Fruit fly (Drosophila melanogaster): ENCODE measurements around the gene CG14696.
A peak's percentile ranks its signal among the peaks of the same experiment; 100 is the strongest.

The CG14696 gene

DNA sequence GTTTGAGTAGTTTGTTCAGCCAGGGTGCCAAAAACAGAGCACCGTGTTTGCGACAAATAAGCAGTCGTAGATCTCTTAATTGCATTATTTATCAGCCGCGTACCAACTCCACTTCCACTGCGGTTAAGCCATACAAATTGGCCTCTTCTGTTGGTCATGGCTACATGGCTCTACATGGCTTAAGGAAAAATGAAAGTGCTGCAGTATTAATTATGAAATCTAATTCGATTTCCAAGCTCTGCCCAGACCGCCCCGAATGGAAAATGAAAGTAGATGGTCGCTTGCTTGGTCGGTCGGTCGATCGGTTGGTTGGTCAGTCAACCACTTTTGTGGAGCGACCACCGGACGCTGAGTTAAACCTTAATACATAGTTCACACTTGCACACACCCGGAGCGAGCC is 47.9 kb downstream of the CG14696 start:
- TF ChIP-seq gl (tag; optimal IDR thresholded peaks at IDR 0.05) = no peak
- no peak for TF ChIP-seq CG15710 (tag; optimal IDR thresholded peaks at IDR 0.05)
- TF ChIP-seq CG14655 (GFP tag; optimal IDR thresholded peaks at IDR 0.05) = no peak
- TF ChIP-seq Snoo (tag; optimal IDR thresholded peaks at IDR 0.05) = no peak
- no peak for TF ChIP-seq CG13204 (GFP tag; optimal IDR thresholded peaks at IDR 0.05)
- TF ChIP-seq CG32121 (GFP tag; IDR thresholded peaks at IDR 0.05) = no peak
- TF ChIP-seq rn (GFP tag; IDR thresholded peaks at IDR 0.05) = no peak
- no peak for TF ChIP-seq CG10348 (GFP tag; IDR thresholded peaks at IDR 0.05)
- no peak for TF ChIP-seq D1 (tag; optimal IDR thresholded peaks at IDR 0.05)
- no peak for TF ChIP-seq CG8159 (tag; optimal IDR thresholded peaks at IDR 0.05)
- no peak for TF ChIP-seq CG17806 (tag; optimal IDR thresholded peaks at IDR 0.05)
- TF ChIP-seq CG8301 (tag; optimal IDR thresholded peaks at IDR 0.05) = no peak
- no peak for TF ChIP-seq CG34367 (tag; optimal IDR thresholded peaks at IDR 0.05)
- no peak for TF ChIP-seq Ets98B (GFP tag; IDR thresholded peaks at IDR 0.05)
- TF ChIP-seq fd96Ca (GFP tag; IDR thresholded peaks at IDR 0.05) = no peak
- no peak for TF ChIP-seq CG9948 (tag; optimal IDR thresholded peaks at IDR 0.05)
- TF ChIP-seq EcR (GFP tag; optimal IDR thresholded peaks at IDR 0.05) = no peak
- TF ChIP-seq Pif1B (GFP tag; optimal IDR thresholded peaks at IDR 0.05) = no peak
- no peak for TF ChIP-seq Pif1A (GFP tag; optimal IDR thresholded peaks at IDR 0.05)

DNA sequence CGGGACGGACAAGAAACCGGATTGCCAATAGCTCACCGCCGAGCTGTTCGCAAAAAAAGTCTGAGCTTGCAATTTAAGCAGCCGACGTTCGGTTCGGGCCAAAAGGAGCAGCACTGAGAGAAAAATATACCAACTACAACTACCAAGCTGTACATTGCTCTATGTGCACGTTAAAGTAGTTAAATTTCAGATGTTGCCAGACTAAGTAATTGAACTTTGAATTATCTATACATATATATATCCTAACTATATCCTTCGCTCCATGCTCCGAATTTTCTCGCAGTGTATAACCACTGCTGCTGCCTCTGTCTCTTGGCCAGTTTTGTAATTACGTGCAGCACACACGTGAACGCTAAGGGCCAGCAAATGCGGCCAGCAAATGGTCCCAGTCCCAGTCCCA is 49.9 kb downstream of the CG14696 start:
- TF ChIP-seq rn (GFP tag; IDR thresholded peaks at IDR 0.05) (peak; percentile 92), gl (tag; optimal IDR thresholded peaks at IDR 0.05) (peak; percentile 92), D1 (tag; optimal IDR thresholded peaks at IDR 0.05) (peak; percentile 68), Pif1B (GFP tag; optimal IDR thresholded peaks at IDR 0.05) (peak; percentile 96), CG10348 (GFP tag; IDR thresholded peaks at IDR 0.05) (peak; percentile 75), Ets98B (GFP tag; IDR thresholded peaks at IDR 0.05) (peak; percentile 96), EcR (GFP tag; optimal IDR thresholded peaks at IDR 0.05) (peak; percentile 67), Pif1A (GFP tag; optimal IDR thresholded peaks at IDR 0.05) (peak; percentile 96), CG13204 (GFP tag; optimal IDR thresholded peaks at IDR 0.05) (peak; percentile 96), CG8301 (tag; optimal IDR thresholded peaks at IDR 0.05) (peak; percentile 96), CG9948 (tag; optimal IDR thresholded peaks at IDR 0.05) (peak; percentile 94), Snoo (tag; optimal IDR thresholded peaks at IDR 0.05) (peak; percentile 96), fd96Ca (GFP tag; IDR thresholded peaks at IDR 0.05) (peak; percentile 97), CG12605 (GFP tag; IDR thresholded peaks at IDR 0.05) (peak; percentile 96), CG32121 (GFP tag; IDR thresholded peaks at IDR 0.05) (peak; percentile 93), CG4496 (GFP tag; IDR thresholded peaks at IDR 0.05) (peak; percentile 97), CG15710 (tag; optimal IDR thresholded peaks at IDR 0.05) (peak; percentile 94), CG34367 (tag; optimal IDR thresholded peaks at IDR 0.05) (peak; percentile 95), CG8159 (tag; optimal IDR thresholded peaks at IDR 0.05) (peak; percentile 93), CG14655 (GFP tag; optimal IDR thresholded peaks at IDR 0.05) (peak; percentile 96), CG17806 (tag; optimal IDR thresholded peaks at IDR 0.05) (peak; percentile 94)

DNA sequence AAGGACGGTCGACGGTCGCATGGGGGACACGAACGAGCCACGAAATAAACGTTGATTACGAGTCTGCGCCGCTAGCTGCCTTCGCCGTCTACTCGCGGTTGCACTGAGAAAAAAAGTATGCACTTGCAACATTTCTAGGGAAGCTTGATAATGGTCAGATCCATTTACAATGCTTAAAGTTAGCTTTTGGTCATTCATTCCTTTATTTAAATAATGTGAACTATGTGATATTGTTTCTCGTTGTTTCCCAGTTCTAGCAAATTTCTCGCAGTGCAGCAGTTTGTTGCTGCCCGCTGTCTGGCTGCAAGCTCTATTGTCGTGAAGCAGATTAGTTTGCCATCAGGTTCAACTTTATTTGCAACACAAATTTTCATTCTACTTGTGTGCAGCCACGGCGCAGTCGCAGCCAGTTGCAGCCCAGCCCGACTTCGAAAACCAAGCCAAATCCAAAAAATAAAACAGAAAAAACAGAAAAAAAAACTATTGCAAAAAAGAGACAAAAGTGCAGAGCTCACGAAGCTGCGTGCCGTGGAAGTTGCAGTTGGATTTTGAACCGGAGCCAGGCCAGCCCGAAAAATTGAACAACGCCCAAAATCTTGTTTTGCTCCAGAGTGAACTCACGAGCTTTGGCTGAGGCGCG is 52.2 kb downstream of the CG14696 start:
- peak; percentile 37 for TF ChIP-seq CG13204 (GFP tag; optimal IDR thresholded peaks at IDR 0.05)
- TF ChIP-seq CG15710 (tag; optimal IDR thresholded peaks at IDR 0.05) = peak; percentile 73
- TF ChIP-seq CG8159 (tag; optimal IDR thresholded peaks at IDR 0.05) = peak; percentile 91
- peak; percentile 93 for TF ChIP-seq CG32121 (GFP tag; IDR thresholded peaks at IDR 0.05)
- TF ChIP-seq Pif1A (GFP tag; optimal IDR thresholded peaks at IDR 0.05) = peak; percentile 92
- TF ChIP-seq gl (tag; optimal IDR thresholded peaks at IDR 0.05) = peak; percentile 91
- TF ChIP-seq CG34367 (tag; optimal IDR thresholded peaks at IDR 0.05) = peak; percentile 62
- TF ChIP-seq fd96Ca (GFP tag; IDR thresholded peaks at IDR 0.05) = peak; percentile 97
- TF ChIP-seq CG12605 (GFP tag; IDR thresholded peaks at IDR 0.05) = peak; percentile 77
- peak; percentile 72 for TF ChIP-seq D1 (tag; optimal IDR thresholded peaks at IDR 0.05)
- TF ChIP-seq Pif1B (GFP tag; optimal IDR thresholded peaks at IDR 0.05) = peak; percentile 88
- TF ChIP-seq Snoo (tag; optimal IDR thresholded peaks at IDR 0.05) = peak; percentile 27
- TF ChIP-seq EcR (GFP tag; optimal IDR thresholded peaks at IDR 0.05) = no peak
- peak; percentile 94 for TF ChIP-seq CG17806 (tag; optimal IDR thresholded peaks at IDR 0.05)
- TF ChIP-seq CG9948 (tag; optimal IDR thresholded peaks at IDR 0.05) = peak; percentile 89
- peak; percentile 96 for TF ChIP-seq CG8301 (tag; optimal IDR thresholded peaks at IDR 0.05)
- TF ChIP-seq Ets98B (GFP tag; IDR thresholded peaks at IDR 0.05) = peak; percentile 90
- TF ChIP-seq CG4496 (GFP tag; IDR thresholded peaks at IDR 0.05) = peak; percentile 96
- TF ChIP-seq CG10348 (GFP tag; IDR thresholded peaks at IDR 0.05) = peak; percentile 38; the same call in 1 of the 2 replicates
- peak; percentile 96 for TF ChIP-seq CG14655 (GFP tag; optimal IDR thresholded peaks at IDR 0.05)
- peak; percentile 79 for TF ChIP-seq rn (GFP tag; IDR thresholded peaks at IDR 0.05)
